Worm (Caenorhabditis elegans): ENCODE data around the gene bgnt-1.4.

DNA sequence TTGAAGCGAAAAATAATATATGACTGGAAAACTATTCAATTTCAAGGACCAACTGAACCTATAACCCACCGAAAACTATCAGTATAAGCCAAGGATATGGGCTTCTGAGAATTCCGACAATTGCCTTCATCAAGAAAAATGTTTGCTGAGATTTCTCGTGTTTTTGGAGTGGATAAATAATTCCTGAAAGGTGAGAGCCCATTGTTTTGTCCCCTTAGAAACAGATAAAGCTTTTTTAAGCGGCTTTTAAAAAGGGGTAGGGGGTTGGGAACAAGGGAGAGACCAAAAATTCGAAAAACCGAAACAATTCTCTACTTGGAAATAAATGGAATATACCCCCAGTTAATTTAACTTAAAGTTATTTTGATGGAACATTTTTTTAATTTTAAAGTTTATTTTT lies 5.7 kb downstream of the bgnt-1.4 start, which contains the start of gene C18G1.8:
- TF ChIP-seq hlh-8 (tag; optimal IDR thresholded peaks at IDR 0.05) (no peak), ama-1 (optimal IDR thresholded peaks at IDR 0.05) (no peak), pat-9 (tag; optimal IDR thresholded peaks at IDR 0.05) (no peak), sdc-2 (tag; optimal IDR thresholded peaks at IDR 0.05) (no peak), sox-4 (tag; optimal IDR thresholded peaks at IDR 0.05) (no peak)

Measured in whole organism, late embryonic.